Worm (Caenorhabditis elegans): ENCODE results near the gene K07F5.12.

ce11 chrIV:9855712-9856111, at the start of gene K07F5.12:
- TF ChIP-seq fos-1 (tag; optimal IDR thresholded peaks at IDR 0.05), result no peak
- TF ChIP-seq nhr-76 (tag; optimal IDR thresholded peaks at IDR 0.05), result no peak
- TF ChIP-seq nhr-77 (tag; optimal IDR thresholded peaks at IDR 0.05), result no peak
- TF ChIP-seq pha-4 (GFP tag; IDR thresholded peaks at IDR 0.05), result no peak
- TF ChIP-seq pha-4 (tag; optimal IDR thresholded peaks at IDR 0.05), result no peak
- no peak for TF ChIP-seq fkh-10 (GFP tag; optimal IDR thresholded peaks at IDR 0.05)
- TF ChIP-seq ceh-82 (tag; optimal IDR thresholded peaks at IDR 0.05), result no peak
- TF ChIP-seq nhr-28 (tag; optimal IDR thresholded peaks at IDR 0.05), result no peak
- TF ChIP-seq D1046.2 (GFP tag; IDR thresholded peaks at IDR 0.05), result no peak
- TF ChIP-seq ces-1 (GFP tag; optimal IDR thresholded peaks at IDR 0.05), result no peak
